Worm (Caenorhabditis elegans) whole organism, late embryonic: Measurements from ENCODE around the gene fbxa-164.

Experiments
- F13H6.1 ChIP-seq: sonication (generic microtip); optimal IDR thresholded peaks from 2 replicates; lab custom pipeline; 2016; ENCODE audit warnings: missing genetic modification characterization, missing compliant biosample characterization
- K02D7.2 ChIP-seq: sonication (generic microtip); optimal IDR thresholded peaks from 2 replicates; lab custom pipeline; 2017; ENCODE audit warnings: mild to moderate bottlenecking, missing genetic modification characterization, missing compliant biosample characterization
- K09A11.1 ChIP-seq: sonication (generic microtip); optimal IDR thresholded peaks from 2 replicates; lab custom pipeline; 2017; ENCODE audit warnings: antibody characterized with exemption, mild to moderate bottlenecking, missing genetic modification characterization, missing compliant biosample characterization; ENCODE audit not compliant: insufficient read depth
- ama-1 ChIP-seq: fragments of 150-350 bp; optimal IDR thresholded peaks from 2 replicates; lab custom pipeline; 2014
- ceh-19 ChIP-seq: fragments of 200-800 bp; sonication (Bioruptor generic); optimal IDR thresholded peaks from 2 replicates; lab custom pipeline; 2018; ENCODE audit warnings: mild to moderate bottlenecking, missing genetic modification characterization, missing compliant biosample characterization
- ceh-22 ChIP-seq: sonication (generic microtip); optimal IDR thresholded peaks from 2 replicates; lab custom pipeline; 2017; ENCODE audit warnings: missing biosample characterization, missing genetic modification characterization
- ceh-24 ChIP-seq: sonication (generic microtip); optimal IDR thresholded peaks from 2 replicates; lab custom pipeline; 2016; ENCODE audit warnings: mild to moderate bottlenecking, missing genetic modification characterization, missing compliant biosample characterization
- ceh-30 ChIP-seq: fragments of 150-350 bp; optimal IDR thresholded peaks from 2 replicates; lab custom pipeline; 2014; ENCODE audit warnings: missing biosample characterization, missing genetic modification characterization
- ceh-48 ChIP-seq: sonication (generic microtip); optimal IDR thresholded peaks from 2 replicates; lab custom pipeline; 2016; ENCODE audit warnings: missing genetic modification characterization, inconsistent platforms, missing compliant biosample characterization
- che-1 ChIP-seq: sonication (generic microtip); optimal IDR thresholded peaks from 2 replicates; lab custom pipeline; 2016; ENCODE audit warnings: mild to moderate bottlenecking, missing genetic modification characterization, missing compliant biosample characterization
- dmd-4 ChIP-seq: sonication (generic microtip); optimal IDR thresholded peaks from 2 replicates; lab custom pipeline; 2016; ENCODE audit warnings: borderline replicate concordance, missing genetic modification characterization, missing compliant biosample characterization
- dve-1 ChIP-seq: sonication (generic microtip); optimal IDR thresholded peaks from 2 replicates; lab custom pipeline; 2017; ENCODE audit warnings: antibody characterized with exemption, mild to moderate bottlenecking, missing genetic modification characterization, missing compliant biosample characterization
- elt-2 ChIP-seq: sonication (generic microtip); optimal IDR thresholded peaks from 2 replicates; lab custom pipeline; 2016; ENCODE audit warnings: missing genetic modification reagents, missing genetic modification characterization, missing compliant biosample characterization
- elt-4 ChIP-seq: sonication (generic microtip); optimal IDR thresholded peaks from 2 replicates; lab custom pipeline; 2016; ENCODE audit warnings: missing genetic modification characterization, missing compliant biosample characterization
- ets-4 ChIP-seq: sonication (generic microtip); optimal IDR thresholded peaks from 2 replicates; lab custom pipeline; 2016; ENCODE audit warnings: missing genetic modification characterization, missing compliant biosample characterization
- fkh-10 ChIP-seq: fragments of 150-350 bp; optimal IDR thresholded peaks from 2 replicates; lab custom pipeline; 2014; ENCODE audit warnings: missing biosample characterization, missing genetic modification reagents, missing genetic modification characterization
- fkh-6 ChIP-seq: sonication (generic microtip); optimal IDR thresholded peaks from 2 replicates; lab custom pipeline; 2016; ENCODE audit warnings: missing genetic modification characterization, missing compliant biosample characterization
- lim-6 ChIP-seq: sonication (generic microtip); optimal IDR thresholded peaks from 2 replicates; lab custom pipeline; 2016; ENCODE audit warnings: missing genetic modification characterization, missing compliant biosample characterization
- lin-11 ChIP-seq: fragments of 200-800 bp; sonication (Bioruptor generic); optimal IDR thresholded peaks from 2 replicates; lab custom pipeline; 2018; ENCODE audit warnings: mild to moderate bottlenecking, missing genetic modification characterization, missing compliant biosample characterization
- madf-2 ChIP-seq: sonication (generic microtip); optimal IDR thresholded peaks from 2 replicates; lab custom pipeline; 2017; ENCODE audit warnings: missing genetic modification characterization, missing compliant biosample characterization
- nhr-232 ChIP-seq: sonication (generic microtip); optimal IDR thresholded peaks from 2 replicates; lab custom pipeline; 2016; ENCODE audit warnings: missing genetic modification characterization, missing compliant biosample characterization
- pag-3 ChIP-seq: sonication (generic microtip); optimal IDR thresholded peaks from 2 replicates; lab custom pipeline; 2016; ENCODE audit warnings: missing compliant biosample characterization, missing genetic modification characterization, borderline replicate concordance
- pat-9 ChIP-seq: fragments of 200-800 bp; sonication (Bioruptor generic); optimal IDR thresholded peaks from 2 replicates; lab custom pipeline; 2018; ENCODE audit warnings: mild to moderate bottlenecking, missing genetic modification characterization, moderate library complexity, missing compliant biosample characterization
- pax-1 ChIP-seq: fragments of 150-350 bp; optimal IDR thresholded peaks from 2 replicates; lab custom pipeline; 2014; ENCODE audit warnings: missing biosample characterization, missing genetic modification characterization
- pros-1 ChIP-seq: fragments of 150-350 bp; optimal IDR thresholded peaks from 2 replicates; lab custom pipeline; 2014; ENCODE audit warnings: missing biosample characterization, missing genetic modification reagents, missing genetic modification characterization
- ref-2 ChIP-seq: sonication (generic microtip); optimal IDR thresholded peaks from 2 replicates; lab custom pipeline; 2016; ENCODE audit warnings: missing genetic modification characterization, missing compliant biosample characterization
- rnt-1 ChIP-seq: sonication (generic microtip); optimal IDR thresholded peaks from 2 replicates; lab custom pipeline; 2016; ENCODE audit warnings: missing genetic modification characterization, missing compliant biosample characterization
- sdc-2 ChIP-seq: sonication (generic microtip); optimal IDR thresholded peaks from 2 replicates; lab custom pipeline; 2016; ENCODE audit warnings: missing genotype, missing genetic modification characterization, missing compliant biosample characterization
- sox-2 ChIP-seq: fragments of 200-800 bp; sonication (Bioruptor generic); IDR thresholded peaks from 2 replicates; pipeline ENCODE4 v1.3.6; 2022; ENCODE audit warnings: missing genetic modification reagents, missing genetic modification characterization, missing compliant biosample characterization
- syd-9 ChIP-seq: sonication (generic microtip); optimal IDR thresholded peaks from 2 replicates; lab custom pipeline; 2016; ENCODE audit warnings: mild to moderate bottlenecking, missing genetic modification characterization, moderate library complexity, missing compliant biosample characterization
- tbx-7 ChIP-seq: sonication (generic microtip); optimal IDR thresholded peaks from 2 replicates; lab custom pipeline; 2016; ENCODE audit warnings: missing genotype, missing genetic modification characterization, missing compliant biosample characterization
- ttx-3 ChIP-seq: sonication (generic microtip); optimal IDR thresholded peaks from 2 replicates; lab custom pipeline; 2016; ENCODE audit warnings: missing genetic modification reagents, missing genetic modification characterization, missing compliant biosample characterization
- unc-86 ChIP-seq: sonication (generic microtip); optimal IDR thresholded peaks from 2 replicates; lab custom pipeline; 2016; ENCODE audit warnings: missing genetic modification characterization, missing compliant biosample characterization
- zip-5 ChIP-seq: sonication (generic microtip); optimal IDR thresholded peaks from 2 replicates; lab custom pipeline; 2016; ENCODE audit warnings: missing genetic modification characterization, missing compliant biosample characterization
- ztf-16 ChIP-seq: sonication (generic microtip); optimal IDR thresholded peaks from 2 replicates; lab custom pipeline; 2017; ENCODE audit warnings: missing genetic modification characterization, missing compliant biosample characterization

The fbxa-164 gene

ce11 chrII:1606079-1606478 lies 7.8 kb downstream of the fbxa-164 start, which contains the start of gene bath-33:
Gene bath-33, minus strand, starts transcription at chrII:1606179.
- TF ChIP-seq K09A11.1 (tag; lab: Kevin White, UChicago): no peak
- no peak for TF ChIP-seq pax-1 (tag; lab: Kevin White, UChicago)
- no peak for TF ChIP-seq syd-9 (tag; lab: Kevin White, UChicago)
- TF ChIP-seq ets-4 (tag; lab: Kevin White, UChicago): no peak
- no peak for TF ChIP-seq fkh-10
- TF ChIP-seq lim-6 (tag; lab: Kevin White, UChicago): no peak
- TF ChIP-seq ztf-16 (tag; lab: Kevin White, UChicago): no peak
- no peak for TF ChIP-seq ceh-24 (tag; lab: Kevin White, UChicago)
- TF ChIP-seq sox-2 (GFP tag; lab: Robert Waterston, UW): no peak
- TF ChIP-seq pag-3 (tag; lab: Kevin White, UChicago): no peak
- no peak for TF ChIP-seq zip-5 (tag; lab: Kevin White, UChicago)
- no peak for TF ChIP-seq madf-2 (tag; lab: Kevin White, UChicago)
- no peak for TF ChIP-seq pros-1 (tag; lab: Kevin White, UChicago)
- TF ChIP-seq K02D7.2 (tag; lab: Kevin White, UChicago): no peak

- TF ChIP-seq dve-1 (tag; lab: Kevin White, UChicago) (peak; percentile 98), ref-2 (no peak), F13H6.1 (tag; lab: Kevin White, UChicago) (no peak), lin-11 (tag; lab: Kevin White, UChicago) (no peak), zip-5 (tag; lab: Kevin White, UChicago) (no peak), elt-2 (tag; lab: Kevin White, UChicago) (no peak), ceh-48 (tag; lab: Kevin White, UChicago) (no peak), ceh-30 (tag; lab: Kevin White, UChicago) (no peak), ceh-19 (no peak)
- TF ChIP-seq, all 69 proteins: peak for 1
Observed at ce11 chrII:1605010-1605409, 8.9 kb downstream of the fbxa-164 start.

ce11 chrII:1603049-1603448 lies 10.8 kb downstream of the fbxa-164 start:
- TF ChIP-seq ceh-22 (no peak), ztf-16 (tag; lab: Kevin White, UChicago) (no peak), lim-6 (tag; lab: Kevin White, UChicago) (no peak)

ce11 chrII:1601507-1601906 lies 12.4 kb downstream of the fbxa-164 start, which contains the start of gene bath-47:
Gene bath-47, plus strand, starts transcription at chrII:1601811.
- no peak for TF ChIP-seq F13H6.1 (tag; lab: Kevin White, UChicago)
- TF ChIP-seq pat-9 (tag; lab: Kevin White, UChicago): no peak
- TF ChIP-seq rnt-1 (tag; lab: Kevin White, UChicago): no peak
- no peak for TF ChIP-seq tbx-7
- no peak for TF ChIP-seq elt-2 (tag; lab: Kevin White, UChicago)
- TF ChIP-seq sdc-2 (tag; lab: Kevin White, UChicago): no peak
- TF ChIP-seq ama-1 (lab: Kevin White, UChicago): no peak

ce11 chrII:1600661-1601060 lies 13.2 kb downstream of the fbxa-164 start, which contains the start of gene bath-26:
Gene bath-26, minus strand, starts transcription at chrII:1600761.
- TF ChIP-seq ttx-3 (tag; lab: Kevin White, UChicago) (no peak), nhr-232 (no peak), pat-9 (tag; lab: Kevin White, UChicago) (no peak), elt-4 (no peak), che-1 (no peak), fkh-6 (tag; lab: Kevin White, UChicago) (no peak), F13H6.1 (tag; lab: Kevin White, UChicago) (no peak), ceh-24 (tag; lab: Kevin White, UChicago) (no peak), ceh-22 (no peak), unc-86 (tag; lab: Kevin White, UChicago) (no peak), dmd-4 (tag; lab: Kevin White, UChicago) (no peak), ceh-19 (no peak)
